Worm (Caenorhabditis elegans) whole organism, L4 larva: Measurements from ENCODE around the gene F52D2.12.

Experiments used
- ceh-28 ChIP-seq: fragments of 150-350 bp; optimal IDR thresholded peaks from 2 replicates; lab custom pipeline; 2014; ENCODE audit warnings: missing biosample characterization, missing genetic modification reagents, missing genetic modification characterization
- lin-13 ChIP-seq: fragments of 150-350 bp; optimal IDR thresholded peaks from 2 replicates; lab custom pipeline; 2014; ENCODE audit warnings: missing biosample characterization, missing genetic modification reagents, missing genetic modification characterization
- lsy-2 ChIP-seq, 2 experiments: fragments of 150-350 bp in 1 of 2; sonication (generic microtip) in 1 of 2; optimal IDR thresholded peaks; 2 replicates each; lab custom pipeline; 2014 to 2017; ENCODE audit warnings: missing biosample characterization in 2 of 2, missing genetic modification characterization in 2 of 2
- zfp-3 ChIP-seq: fragments of 200-800 bp; sonication (Bioruptor generic); conservative IDR thresholded peaks from 2 replicates; pipeline ENCODE4 v1.3.6; 2022; ENCODE audit warnings: missing genetic modification reagents, missing genetic modification characterization, missing compliant biosample characterization

DNA sequence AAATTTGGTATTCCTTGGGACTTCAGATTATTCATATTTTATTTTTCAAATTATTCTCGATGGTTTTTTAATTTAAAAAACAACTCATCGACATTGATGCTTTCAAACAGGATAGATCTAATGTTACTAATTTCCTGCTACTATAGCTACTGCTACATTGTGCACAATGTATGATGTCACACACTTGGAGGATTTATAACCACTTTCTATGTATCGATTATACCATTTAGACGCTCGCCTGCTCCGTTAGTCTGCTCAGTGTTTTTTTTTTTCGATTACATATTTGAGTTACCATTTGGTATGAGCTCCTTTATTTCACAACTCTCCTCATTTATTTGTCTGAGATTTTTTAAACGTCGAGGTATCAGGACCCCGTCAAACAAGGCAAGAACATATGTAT, 12.6 kb downstream of the F52D2.12 start, which contains the start of gene Y40A1A.2:
- TF ChIP-seq lin-13 (GFP tag; lab: Kevin White, UChicago) (no peak), zfp-3 (no peak), lsy-2 (tag; optimal IDR thresholded peaks at IDR 0.05; lab: Kevin White, UChicago) (no peak), ceh-28 (tag; lab: Kevin White, UChicago) (no peak)
